Worm (Caenorhabditis elegans) whole organism, young adult: ENCODE data around the gene dmsr-1.
"Not testable (repeated sequence)": the region's sequence is repeated elsewhere in the genome, so short reads cannot be mapped to it uniquely, and the experiment has no call there.

Experiments used
- B0035.1 ChIP-seq: sonication (generic microtip); optimal IDR thresholded peaks from 2 replicates; lab custom pipeline; 2016; ENCODE audit warnings: missing genetic modification characterization, mild to moderate bottlenecking, missing compliant biosample characterization, missing genotype, missing genetic modification reagents
- B0261.1 ChIP-seq: sonication (generic microtip); optimal IDR thresholded peaks from 2 replicates; lab custom pipeline; 2016; ENCODE audit warnings: mild to moderate bottlenecking, missing genetic modification characterization, moderate library complexity, missing compliant biosample characterization
- B0336.3 ChIP-seq: fragments of 200-800 bp; sonication (Bioruptor generic); IDR thresholded peaks from 2 replicates; pipeline ENCODE4 v1.3.6; 2022; ENCODE audit warnings: missing genetic modification characterization, missing compliant biosample characterization
- D2030.7 ChIP-seq: fragments of 200-800 bp; sonication (Bioruptor generic); IDR thresholded peaks from 2 replicates; pipeline ENCODE4 v1.3.6; 2022; ENCODE audit warnings: missing genetic modification reagents, missing genetic modification characterization, missing compliant biosample characterization
- F10E7.11 ChIP-seq: sonication (generic microtip); optimal IDR thresholded peaks from 2 replicates; lab custom pipeline; 2017; ENCODE audit warnings: mild to moderate bottlenecking, missing genetic modification characterization, moderate library complexity, missing compliant biosample characterization
- F22D6.2 ChIP-seq: sonication (generic microtip); optimal IDR thresholded peaks from 2 replicates; lab custom pipeline; 2016; ENCODE audit warnings: mild to moderate bottlenecking, missing genetic modification characterization, missing compliant biosample characterization
- F23B12.7 ChIP-seq: sonication (generic microtip); optimal IDR thresholded peaks from 2 replicates; lab custom pipeline; 2017; ENCODE audit warnings: missing genetic modification characterization, mild to moderate bottlenecking, missing compliant biosample characterization, antibody characterized with exemption, moderate library complexity; ENCODE audit not compliant: insufficient read depth
- F33H1.4 ChIP-seq: fragments of 200-800 bp; sonication (Bioruptor generic); IDR thresholded peaks from 2 replicates; pipeline ENCODE4 v1.3.6; 2022; ENCODE audit warnings: missing genetic modification reagents, missing genetic modification characterization, missing compliant biosample characterization
- K11D2.4 ChIP-seq: fragments of 200-800 bp; sonication (Bioruptor generic); IDR thresholded peaks from 2 replicates; pipeline ENCODE4 v1.3.6; 2022; ENCODE audit warnings: missing genetic modification reagents, missing genetic modification characterization, missing compliant biosample characterization
- T07F8.4 ChIP-seq: sonication (generic microtip); optimal IDR thresholded peaks from 2 replicates; lab custom pipeline; 2016; ENCODE audit warnings: mild to moderate bottlenecking, missing genetic modification characterization, moderate library complexity, missing compliant biosample characterization
- attf-6 ChIP-seq: fragments of 200-800 bp; sonication (Bioruptor generic); IDR thresholded peaks from 2 replicates; pipeline ENCODE4 v1.3.6; 2022; ENCODE audit warnings: missing genetic modification reagents, missing genetic modification characterization, missing compliant biosample characterization
- bed-2 ChIP-seq: fragments of 200-800 bp; sonication (Bioruptor generic); IDR thresholded peaks from 2 replicates; pipeline ENCODE4 v1.3.6; 2022; ENCODE audit warnings: missing genetic modification reagents, missing genetic modification characterization, missing compliant biosample characterization
- ceh-100 ChIP-seq: fragments of 200-800 bp; sonication (Bioruptor generic); IDR thresholded peaks from 2 replicates; pipeline ENCODE4 v1.3.6; 2022; ENCODE audit warnings: missing genetic modification reagents, missing genetic modification characterization, missing compliant biosample characterization
- ceh-58 ChIP-seq: fragments of 200-800 bp; sonication (Bioruptor generic); IDR thresholded peaks from 2 replicates; pipeline ENCODE4 v1.3.6; 2022; ENCODE audit warnings: missing genetic modification characterization, missing compliant biosample characterization
- ceh-91 ChIP-seq: fragments of 200-800 bp; sonication (Bioruptor generic); IDR thresholded peaks from 2 replicates; pipeline ENCODE4 v1.3.6; 2022; ENCODE audit warnings: missing genetic modification reagents, missing genetic modification characterization, missing compliant biosample characterization
- dox-1 ChIP-seq: fragments of 200-800 bp; sonication (Bioruptor generic); IDR thresholded peaks from 2 replicates; pipeline ENCODE4 v1.3.6; 2022; ENCODE audit warnings: missing genetic modification reagents, missing genetic modification characterization, missing compliant biosample characterization
- dpff-1 ChIP-seq: sonication (generic microtip); optimal IDR thresholded peaks from 2 replicates; lab custom pipeline; 2017; ENCODE audit warnings: mild to moderate bottlenecking, missing genetic modification characterization, missing compliant biosample characterization
- efl-1 ChIP-seq: fragments of 150-350 bp; optimal IDR thresholded peaks from 2 replicates; lab custom pipeline; 2014; ENCODE audit warnings: missing biosample characterization, missing genetic modification reagents, missing genetic modification characterization
- ekl-4 ChIP-seq: fragments of 200-800 bp; sonication (Bioruptor generic); IDR thresholded peaks from 2 replicates; pipeline ENCODE4 v1.3.6; 2022; ENCODE audit warnings: missing genetic modification reagents, missing genetic modification characterization, missing compliant biosample characterization
- ets-4 ChIP-seq: fragments of 200-800 bp; sonication (Bioruptor generic); optimal IDR thresholded peaks from 2 replicates; lab custom pipeline; 2018; ENCODE audit warnings: mild to moderate bottlenecking, missing genetic modification characterization, missing compliant biosample characterization
- fkh-3 ChIP-seq: sonication (generic microtip); optimal IDR thresholded peaks from 2 replicates; lab custom pipeline; 2016; ENCODE audit warnings: mild to moderate bottlenecking, missing genetic modification characterization, missing compliant biosample characterization
- hmg-1.2 ChIP-seq: fragments of 200-800 bp; sonication (Bioruptor generic); IDR thresholded peaks from 2 replicates; pipeline ENCODE4 v1.3.6; 2022; ENCODE audit warnings: missing genetic modification reagents, missing genetic modification characterization, missing compliant biosample characterization
- let-526 ChIP-seq: fragments of 200-800 bp; sonication (Bioruptor generic); IDR thresholded peaks from 2 replicates; pipeline ENCODE4 v1.3.6; 2022; ENCODE audit warnings: missing genetic modification reagents, missing genetic modification characterization, missing compliant biosample characterization
- let-607 ChIP-seq, 2 experiments: fragments of 200-800 bp in 1 of 2; sonication (Bioruptor generic) in 1 of 2; sonication (generic microtip) in 1 of 2; optimal IDR thresholded peaks; 2 replicates each; lab custom pipeline; 2016 to 2018; ENCODE audit warnings: mild to moderate bottlenecking in 2 of 2, missing compliant biosample characterization in 2 of 2, missing genetic modification characterization in 2 of 2, moderate library complexity in 2 of 2, missing genotype in 1 of 2
- lin-40 ChIP-seq: sonication (generic microtip); optimal IDR thresholded peaks from 2 replicates; lab custom pipeline; 2016; ENCODE audit warnings: missing genetic modification characterization, mild to moderate bottlenecking, missing compliant biosample characterization, missing genotype, missing genetic modification reagents
- lir-1 ChIP-seq: fragments of 200-800 bp; sonication (Bioruptor generic); conservative IDR thresholded peaks from 2 replicates; pipeline ENCODE4 v1.3.6; 2022; ENCODE audit warnings: missing genetic modification reagents, missing genetic modification characterization, missing compliant biosample characterization
- lsl-1 ChIP-seq: fragments of 200-800 bp; sonication (Bioruptor generic); optimal IDR thresholded peaks from 2 replicates; lab custom pipeline; 2018; ENCODE audit warnings: mild to moderate bottlenecking, missing genetic modification characterization, moderate library complexity, missing compliant biosample characterization
- madf-8 ChIP-seq: fragments of 200-800 bp; sonication (Bioruptor generic); conservative IDR thresholded peaks from 2 replicates; pipeline ENCODE4 v1.3.6; 2022; ENCODE audit warnings: missing genetic modification reagents, missing genetic modification characterization, missing compliant biosample characterization
- mel-28 ChIP-seq: sonication (generic microtip); optimal IDR thresholded peaks from 2 replicates; lab custom pipeline; 2016; ENCODE audit warnings: borderline replicate concordance, mild to moderate bottlenecking, missing genetic modification characterization, missing compliant biosample characterization
- nfya-1 ChIP-seq: sonication (generic microtip); optimal IDR thresholded peaks from 2 replicates; lab custom pipeline; 2017; ENCODE audit warnings: antibody characterized with exemption, missing compliant biosample characterization, missing genetic modification characterization, borderline replicate concordance; ENCODE audit not compliant: insufficient read depth
- nhr-80 ChIP-seq: sonication (generic microtip); optimal IDR thresholded peaks from 2 replicates; lab custom pipeline; 2016; ENCODE audit warnings: missing genetic modification characterization, missing compliant biosample characterization
- rec-8 ChIP-seq, 2 experiments: sonication (generic microtip); optimal IDR thresholded peaks; 2 replicates each; lab custom pipeline; 2016; ENCODE audit warnings: mild to moderate bottlenecking in 2 of 2, missing genetic modification characterization in 2 of 2, missing genetic modification reagents in 2 of 2, missing genotype in 2 of 2, missing biosample characterization in 1 of 2, missing compliant biosample characterization in 1 of 2, moderate library complexity in 1 of 2
- sdz-38 ChIP-seq: sonication (generic microtip); optimal IDR thresholded peaks from 2 replicates; lab custom pipeline; 2016; ENCODE audit warnings: missing genotype, missing genetic modification characterization, missing compliant biosample characterization
- snpc-1.1 ChIP-seq: sonication (generic microtip); optimal IDR thresholded peaks from 2 replicates; lab custom pipeline; 2017; ENCODE audit warnings: missing genetic modification characterization, mild to moderate bottlenecking, missing compliant biosample characterization, antibody characterized with exemption, moderate library complexity, missing genotype, missing genetic modification reagents; ENCODE audit not compliant: insufficient read depth
- snpc-3.4 ChIP-seq: sonication (generic microtip); optimal IDR thresholded peaks from 2 replicates; lab custom pipeline; 2017; ENCODE audit warnings: missing genetic modification characterization, mild to moderate bottlenecking, missing compliant biosample characterization, antibody characterized with exemption, moderate library complexity, missing genotype, missing genetic modification reagents
- snpc-4 ChIP-seq, 5 experiments: fragments of 150-350 bp in 1 of 5; sonication (generic microtip) in 4 of 5; optimal IDR thresholded peaks; 2 replicates each; lab custom pipeline; 2014 to 2018; ENCODE audit warnings: missing genetic modification characterization in 5 of 5, missing biosample characterization in 3 of 5, antibody characterized with exemption in 2 of 5, mild to moderate bottlenecking in 2 of 5, missing compliant biosample characterization in 2 of 5, missing genotype in 2 of 5, moderate library complexity in 2 of 5, missing genetic modification reagents in 1 of 5
- tbx-9 ChIP-seq: sonication (generic microtip); optimal IDR thresholded peaks from 2 replicates; lab custom pipeline; 2016; ENCODE audit warnings: borderline replicate concordance, missing genetic modification characterization, inconsistent platforms, missing compliant biosample characterization
- unc-130 ChIP-seq: sonication (generic microtip); optimal IDR thresholded peaks from 2 replicates; lab custom pipeline; 2016; ENCODE audit warnings: missing genetic modification reagents, missing genetic modification characterization, missing compliant biosample characterization
- xnd-1 ChIP-seq: sonication (generic microtip); optimal IDR thresholded peaks from 2 replicates; lab custom pipeline; 2016; ENCODE audit warnings: missing genotype, missing genetic modification reagents, missing genetic modification characterization, missing compliant biosample characterization

The dmsr-1 gene

ce11 chrV:11470210-11470713 is 31.7 kb downstream of the dmsr-1 start, which contains the start of gene aat-6:
Gene aat-6, minus strand, starts transcription at chrV:11470663.
- TF ChIP-seq B0261.1 (tag; lab: Kevin White, UChicago): no peak
- TF ChIP-seq rec-8 (tag; optimal IDR thresholded peaks at IDR 0.05; lab: Kevin White, UChicago): no peak
- no peak for TF ChIP-seq B0035.1 (tag; lab: Kevin White, UChicago)
- TF ChIP-seq mel-28 (tag; lab: Kevin White, UChicago): no peak
- peak in 1 of 2 experiments; percentile 23 for TF ChIP-seq let-607 (tag; optimal IDR thresholded peaks at IDR 0.05; lab: Kevin White, UChicago)
- TF ChIP-seq ceh-91 (GFP tag; lab: Robert Waterston, UW): no peak
- TF ChIP-seq lir-1: no peak
- no peak for TF ChIP-seq ceh-58 (GFP tag; lab: Robert Waterston, UW)
- TF ChIP-seq nhr-80 (tag; lab: Kevin White, UChicago): peak; percentile 92
- TF ChIP-seq ets-4: peak; percentile 38

- TF ChIP-seq lin-40: no peak
- no peak for TF ChIP-seq T07F8.4 (tag; lab: Kevin White, UChicago)
- no peak for TF ChIP-seq let-526
- no peak for TF ChIP-seq dpff-1 (tag; lab: Kevin White, UChicago)
- TF ChIP-seq K11D2.4: no peak
- TF ChIP-seq tbx-9: no peak
- TF ChIP-seq bed-2 (GFP tag; lab: Robert Waterston, UW): no peak
- TF ChIP-seq let-607 (tag; optimal IDR thresholded peaks at IDR 0.05; lab: Kevin White, UChicago): no peak
Observed at ce11 chrV:11472209-11472608, 33.6 kb downstream of the dmsr-1 start, which contains the start of the genes nas-20 and nas-21. Gene nas-20, minus strand, starts transcription at chrV:11472309. Gene nas-21, plus strand, starts transcription at chrV:11472564.

- TF ChIP-seq dox-1 (no peak), fkh-3 (tag; lab: Kevin White, UChicago) (no peak), nfya-1 (tag; lab: Kevin White, UChicago) (no peak), sdz-38 (tag; lab: Kevin White, UChicago) (no peak), F22D6.2 (tag; lab: Kevin White, UChicago) (no peak), F10E7.11 (tag; lab: Kevin White, UChicago) (no peak), F23B12.7 (tag; lab: Kevin White, UChicago) (no peak), lsl-1 (GFP tag; lab: Kevin White, UChicago) (no peak)
Observed at ce11 chrV:11474399-11474798, 35.8 kb downstream of the dmsr-1 start, which contains the start of gene nas-22. Gene nas-22, plus strand, starts transcription at chrV:11474699.

DNA sequence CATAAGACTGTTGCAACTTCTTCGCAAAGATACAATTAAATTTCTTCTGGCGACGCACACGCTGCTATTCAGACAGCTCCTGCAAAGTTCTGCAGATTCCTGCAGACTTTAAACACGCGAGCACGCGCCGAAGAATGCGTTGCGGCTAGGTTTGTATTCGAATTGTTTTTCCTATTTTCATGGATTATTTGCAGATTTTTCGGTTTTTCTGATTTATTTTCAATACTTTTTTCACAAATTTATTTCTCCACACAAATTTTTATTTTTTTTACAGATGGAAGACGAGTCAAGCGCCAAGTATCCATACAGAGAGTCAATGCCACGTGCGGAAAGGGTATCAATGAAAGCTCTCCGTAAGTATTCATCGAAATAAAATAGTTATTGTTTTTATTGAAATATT is 37.1 kb downstream of the dmsr-1 start, which contains the start of gene T11F9.7:
TSS of gene T11F9.7 (plus strand) at position 301 of the 400 bp plus-strand sequence.
- TF ChIP-seq unc-130 (GFP tag; lab: Kevin White, UChicago); ceh-100 (GFP tag; lab: Robert Waterston, UW); B0336.3 (GFP tag; lab: Robert Waterston, UW): not testable (repeated sequence)

DNA sequence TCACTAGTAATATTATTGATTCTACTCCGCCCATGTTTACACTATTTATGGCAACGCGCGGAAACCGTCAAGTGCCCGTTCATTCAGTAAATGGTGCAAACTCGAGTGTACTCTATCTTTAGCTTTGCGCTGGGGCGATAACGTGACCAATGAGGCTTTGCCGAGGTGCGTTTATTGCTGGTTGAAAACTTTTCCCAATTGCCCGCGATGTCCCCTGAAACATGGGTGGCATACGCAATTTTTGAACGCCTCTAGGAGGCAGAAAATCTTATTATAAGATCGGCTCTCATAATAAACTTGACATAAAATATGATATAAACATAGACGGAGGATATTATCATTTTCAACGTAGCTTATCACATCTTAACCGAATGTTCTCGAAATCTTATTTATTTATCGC is 39.5 kb downstream of the dmsr-1 start:
- TF ChIP-seq dox-1 (peak; percentile 66), ekl-4 (0 out of 2 replicates have a peak, but pooled peaks have one; percentile 62), F33H1.4 (GFP tag; lab: Robert Waterston, UW) (peak; percentile 26), xnd-1 (tag; lab: Kevin White, UChicago) (peak; percentile 12), D2030.7 (GFP tag; lab: Robert Waterston, UW) (peak; percentile 81), snpc-4 (GFP tag; optimal IDR thresholded peaks at IDR 0.05; lab: Kevin White, UChicago) (peak; percentile 76), snpc-4 (tag; optimal IDR thresholded peaks at IDR 0.05; lab: Kevin White, UChicago) (peak; percentile 56 to 92 (median 84)), madf-8 (GFP tag; lab: Robert Waterston, UW) (peak; percentile 35; the same call in 1 of the 2 replicates), efl-1 (GFP tag; lab: Kevin White, UChicago) (peak; percentile 0), lsl-1 (GFP tag; lab: Kevin White, UChicago) (peak; percentile 31), hmg-1.2 (GFP tag; lab: Robert Waterston, UW) (peak; percentile 54), snpc-3.4 (peak; percentile 47), attf-6 (peak; percentile 49; the same call in 1 of the 2 replicates), B0336.3 (GFP tag; lab: Robert Waterston, UW) (peak; percentile 46; the same call in 1 of the 2 replicates), snpc-1.1 (tag; lab: Kevin White, UChicago) (peak; percentile 91)
